Worm (Caenorhabditis elegans) whole organism, early embryonic: Measurements from ENCODE around the gene T28F12.1.
"Not testable (repeated sequence)": the region's sequence is repeated elsewhere in the genome, so short reads cannot be mapped to it uniquely, and the experiment has no call there.

Experiments
- B0310.2 ChIP-seq: sonication (generic microtip); optimal IDR thresholded peaks from 2 replicates; lab custom pipeline; 2016; ENCODE audit warnings: mild to moderate bottlenecking, missing genetic modification characterization, missing compliant biosample characterization
- F13C5.2 ChIP-seq: sonication (generic microtip); optimal IDR thresholded peaks from 2 replicates; lab custom pipeline; 2017; ENCODE audit warnings: mild to moderate bottlenecking, missing genetic modification characterization, inconsistent platforms, missing compliant biosample characterization
- aly-1 ChIP-seq: sonication (generic microtip); optimal IDR thresholded peaks from 2 replicates; lab custom pipeline; 2016; ENCODE audit warnings: missing genetic modification characterization, missing compliant biosample characterization
- ama-1 ChIP-seq: fragments of 150-350 bp; optimal IDR thresholded peaks from 2 replicates; lab custom pipeline; 2014
- ceh-13 ChIP-seq: fragments of 200-800 bp; sonication (Bioruptor generic); optimal IDR thresholded peaks from 2 replicates; lab custom pipeline; 2018; ENCODE audit warnings: mild to moderate bottlenecking, missing genetic modification characterization, missing compliant biosample characterization
- ceh-36 ChIP-seq: sonication (generic microtip); optimal IDR thresholded peaks from 2 replicates; lab custom pipeline; 2016; ENCODE audit warnings: missing genetic modification characterization, inconsistent platforms, missing compliant biosample characterization
- ets-7 ChIP-seq: sonication (generic microtip); optimal IDR thresholded peaks from 2 replicates; lab custom pipeline; 2016; ENCODE audit warnings: missing genotype, missing genetic modification characterization, missing compliant biosample characterization
- flt-1 ChIP-seq: fragments of 200-800 bp; sonication (Bioruptor generic); IDR thresholded peaks from 2 replicates; pipeline ENCODE4 v1.3.6; 2022; ENCODE audit warnings: missing genetic modification characterization, missing compliant biosample characterization
- hmbx-1 ChIP-seq: sonication (generic microtip); optimal IDR thresholded peaks from 2 replicates; lab custom pipeline; 2016; ENCODE audit warnings: mild to moderate bottlenecking, missing genetic modification characterization, missing compliant biosample characterization
- hnd-1 ChIP-seq: sonication (generic microtip); optimal IDR thresholded peaks from 2 replicates; lab custom pipeline; 2016; ENCODE audit warnings: missing genetic modification characterization, missing compliant biosample characterization
- sea-1 ChIP-seq: fragments of 200-800 bp; sonication (Bioruptor generic); conservative IDR thresholded peaks from 2 replicates; pipeline ENCODE4 v1.3.6; 2022; ENCODE audit warnings: missing genetic modification characterization, missing compliant biosample characterization

ce11 chrV:4560441-4560840 is 47.6 kb downstream of the T28F12.1 start, which contains the start of gene Y61A9LA.4:
- TF ChIP-seq ama-1 (lab: Kevin White, UChicago); aly-1 (tag; lab: Kevin White, UChicago); B0310.2 (tag; lab: Kevin White, UChicago); ets-7 (tag; lab: Kevin White, UChicago); hmbx-1 (tag; lab: Kevin White, UChicago); sea-1 (GFP tag; lab: Robert Waterston, UW); F13C5.2 (tag; lab: Kevin White, UChicago); ceh-36; ceh-13 (GFP tag; lab: Kevin White, UChicago); hnd-1 (tag; lab: Kevin White, UChicago); flt-1 (GFP tag; lab: Robert Waterston, UW): not testable (repeated sequence)
